Worm (Caenorhabditis elegans) whole organism, L4 larva: ENCODE results near the gene T09A5.5.

ENCODE experiments used
- F10B5.3 ChIP-seq: sonication (generic microtip); optimal IDR thresholded peaks from 2 replicates; lab custom pipeline; 2016; ENCODE audit warnings: mild to moderate bottlenecking, missing genetic modification characterization, missing compliant biosample characterization
- F26F4.8 ChIP-seq: fragments of 200-800 bp; sonication (Bioruptor generic); conservative IDR thresholded peaks from 2 replicates; pipeline ENCODE4 v1.3.6; 2022; ENCODE audit warnings: missing genetic modification characterization, missing compliant biosample characterization
- F44E2.7 ChIP-seq: fragments of 200-800 bp; sonication (Bioruptor generic); IDR thresholded peaks from 2 replicates; pipeline ENCODE4 v2.1.2; 2022; ENCODE audit warnings: missing genetic modification characterization, missing compliant biosample characterization
- Y48G9A.11 ChIP-seq: fragments of 200-800 bp; sonication (Bioruptor generic); IDR thresholded peaks from 2 replicates; pipeline ENCODE4 v1.3.6; 2022; ENCODE audit warnings: missing genetic modification reagents, missing genetic modification characterization, missing compliant biosample characterization
- aha-1 ChIP-seq: fragments of 150-350 bp; peaks from one replicate; lab custom pipeline; 2014; ENCODE audit warnings: missing biosample characterization, missing genetic modification characterization
- aly-2 ChIP-seq: sonication (generic microtip); optimal IDR thresholded peaks from 2 replicates; lab custom pipeline; 2018; ENCODE audit warnings: missing biosample characterization, missing genetic modification characterization
- ama-1 ChIP-seq: fragments of 150-350 bp; optimal IDR thresholded peaks from 2 replicates; lab custom pipeline; 2014; ENCODE audit warnings: inconsistent platforms, mixed read lengths
- attf-4 ChIP-seq: sonication (generic microtip); optimal IDR thresholded peaks from 3 replicates; lab custom pipeline; 2017; ENCODE audit warnings: missing biosample characterization, missing genetic modification characterization
- ceh-28 ChIP-seq: fragments of 150-350 bp; optimal IDR thresholded peaks from 2 replicates; lab custom pipeline; 2014; ENCODE audit warnings: missing biosample characterization, missing genetic modification reagents, missing genetic modification characterization
- ceh-82 ChIP-seq: sonication (generic microtip); optimal IDR thresholded peaks from 2 replicates; lab custom pipeline; 2017; ENCODE audit warnings: missing biosample characterization, missing genetic modification characterization
- ces-1 ChIP-seq: fragments of 150-350 bp; sonication (generic microtip); optimal IDR thresholded peaks from 4 replicates; lab custom pipeline; 2014; ENCODE audit warnings: missing biosample characterization, missing genetic modification reagents, missing genetic modification characterization
- cey-2 ChIP-seq: sonication (generic microtip); optimal IDR thresholded peaks from 3 replicates; lab custom pipeline; 2017; ENCODE audit warnings: missing genetic modification characterization, mild to moderate bottlenecking, missing compliant biosample characterization, antibody characterized with exemption, borderline replicate concordance; ENCODE audit not compliant: insufficient read depth
- daf-19 ChIP-seq: fragments of 200-800 bp; sonication (Bioruptor generic); conservative IDR thresholded peaks from 2 replicates; pipeline ENCODE4 v1.3.6; 2022; ENCODE audit warnings: missing genetic modification characterization, missing compliant biosample characterization
- duxl-1 ChIP-seq: sonication (generic microtip); optimal IDR thresholded peaks from 2 replicates; lab custom pipeline; 2016; ENCODE audit warnings: mild to moderate bottlenecking, missing genetic modification characterization, moderate library complexity, missing compliant biosample characterization; ENCODE audit not compliant: poor library complexity
- dve-1 ChIP-seq: sonication (generic microtip); optimal IDR thresholded peaks from 2 replicates; lab custom pipeline; 2017; ENCODE audit warnings: antibody characterized with exemption, mild to moderate bottlenecking, missing genetic modification characterization, missing compliant biosample characterization; ENCODE audit not compliant: insufficient read depth
- fkh-10 ChIP-seq: fragments of 150-350 bp; optimal IDR thresholded peaks from 2 replicates; lab custom pipeline; 2014; ENCODE audit warnings: missing biosample characterization, missing genetic modification reagents, missing genetic modification characterization
- hif-1 ChIP-seq, 2 experiments: sonication (generic microtip); optimal IDR thresholded peaks; 2 replicates each; lab custom pipeline; 2016 to 2017; ENCODE audit warnings: missing compliant biosample characterization in 2 of 2, missing genetic modification characterization in 2 of 2, missing genetic modification reagents in 2 of 2, missing genotype in 2 of 2, mild to moderate bottlenecking in 1 of 2
- hlh-11 ChIP-seq: fragments of 200-800 bp; sonication (Bioruptor generic); optimal IDR thresholded peaks from 2 replicates; lab custom pipeline; 2018; ENCODE audit warnings: mild to moderate bottlenecking, missing genetic modification characterization, missing compliant biosample characterization
- lin-38 ChIP-seq: fragments of 200-800 bp; sonication (Bioruptor generic); IDR thresholded peaks from 2 replicates; pipeline ENCODE4 v1.3.6; 2022; ENCODE audit warnings: missing genetic modification reagents, missing genetic modification characterization, missing compliant biosample characterization
- lin-39 ChIP-seq: fragments of 150-350 bp; optimal IDR thresholded peaks from 2 replicates; lab custom pipeline; 2014; ENCODE audit warnings: missing biosample characterization, missing genetic modification reagents, missing genetic modification characterization
- lsy-2 ChIP-seq, 2 experiments: fragments of 150-350 bp in 1 of 2; sonication (generic microtip) in 1 of 2; optimal IDR thresholded peaks; 2 replicates each; lab custom pipeline; 2014 to 2017; ENCODE audit warnings: missing biosample characterization in 2 of 2, missing genetic modification characterization in 2 of 2
- madf-9 ChIP-seq: fragments of 200-800 bp; sonication (Bioruptor generic); conservative IDR thresholded peaks from 2 replicates; pipeline ENCODE4 v1.3.6; 2022; ENCODE audit warnings: missing genetic modification reagents, missing genetic modification characterization, missing compliant biosample characterization
- mes-2 ChIP-seq: sonication (generic microtip); optimal IDR thresholded peaks from 2 replicates; lab custom pipeline; 2016; ENCODE audit warnings: missing genotype, mild to moderate bottlenecking, missing genetic modification characterization, missing compliant biosample characterization; ENCODE audit not compliant: poor library complexity, severe bottlenecking
- mxl-2 ChIP-seq: fragments of 200-800 bp; sonication (Bioruptor generic); conservative IDR thresholded peaks from 2 replicates; pipeline ENCODE4 v1.3.6; 2022; ENCODE audit warnings: missing genetic modification reagents, missing genetic modification characterization, missing compliant biosample characterization
- nhr-102 ChIP-seq: sonication (generic microtip); optimal IDR thresholded peaks from 2 replicates; lab custom pipeline; 2016; ENCODE audit warnings: mild to moderate bottlenecking, missing genetic modification characterization, moderate library complexity, missing compliant biosample characterization
- nhr-25 ChIP-seq: sonication (generic microtip); optimal IDR thresholded peaks from 2 replicates; lab custom pipeline; 2017; ENCODE audit warnings: missing genetic modification characterization, mild to moderate bottlenecking, missing compliant biosample characterization, antibody characterized with exemption, moderate library complexity, borderline replicate concordance; ENCODE audit not compliant: insufficient read depth
- nhr-28 ChIP-seq: fragments of 150-350 bp; optimal IDR thresholded peaks from 2 replicates; lab custom pipeline; 2014; ENCODE audit warnings: missing biosample characterization, missing genetic modification characterization
- nhr-42 ChIP-seq: fragments of 200-800 bp; sonication (Bioruptor generic); IDR thresholded peaks from 2 replicates; pipeline ENCODE4 v1.3.6; 2022; ENCODE audit warnings: missing genetic modification characterization, missing compliant biosample characterization
- nhr-6 ChIP-seq: fragments of 150-350 bp; optimal IDR thresholded peaks from 2 replicates; lab custom pipeline; 2014; ENCODE audit warnings: missing biosample characterization, missing genetic modification characterization
- pha-4 ChIP-seq, 2 experiments: fragments of 150-350 bp in 1 of 2; fragments of 200-800 bp in 1 of 2; sonication (Bioruptor generic) in 1 of 2; IDR thresholded peaks in 1 of 2; optimal IDR thresholded peaks in 1 of 2; 2 replicates each; pipeline versions ENCODE4 v1.3.6 to Lab custom; 2014 to 2022; ENCODE audit warnings: missing genetic modification characterization in 2 of 2, missing genetic modification reagents in 2 of 2, missing biosample characterization in 1 of 2, missing compliant biosample characterization in 1 of 2
- pqm-1 ChIP-seq: sonication (generic microtip); optimal IDR thresholded peaks from 2 replicates; lab custom pipeline; 2017; ENCODE audit warnings: missing biosample characterization, missing genetic modification characterization
- set-16 ChIP-seq: fragments of 200-800 bp; sonication (Bioruptor generic); IDR thresholded peaks from 2 replicates; pipeline ENCODE4 v1.3.6; 2022; ENCODE audit warnings: missing genetic modification reagents, missing genetic modification characterization, missing compliant biosample characterization
- tra-1 ChIP-seq: fragments of 200-800 bp; sonication (Bioruptor generic); IDR thresholded peaks from 2 replicates; pipeline ENCODE4 v1.3.6; 2022; ENCODE audit warnings: missing genetic modification reagents, missing genetic modification characterization, missing compliant biosample characterization
- unc-62 ChIP-seq, 3 experiments: fragments of 150-350 bp in 1 of 3; sonication (generic microtip); optimal IDR thresholded peaks in 2 of 3; peaks in 1 of 3; 1 replicate in 1 of 3; 2 replicates in 2 of 3; lab custom pipeline; 2014 to 2017; ENCODE audit warnings: missing biosample characterization in 3 of 3, missing genetic modification characterization in 3 of 3, missing genetic modification reagents in 3 of 3, missing genotype in 1 of 3
- zip-11 ChIP-seq: fragments of 200-800 bp; sonication (Bioruptor generic); IDR thresholded peaks from 2 replicates; pipeline ENCODE4 v1.3.6; 2022; ENCODE audit warnings: missing genetic modification characterization, missing compliant biosample characterization

Gene T09A5.5

ce11 chrII:7812332-7812731, 41.2 kb downstream of the T09A5.5 start:
- TF ChIP-seq F26F4.8 (GFP tag; lab: Robert Waterston, UW) (no peak), lin-38 (GFP tag; lab: Robert Waterston, UW) (no peak), Y48G9A.11 (GFP tag; lab: Robert Waterston, UW) (0 out of 2 replicates have a peak, but pooled peaks have one; percentile 17), tra-1 (GFP tag; lab: Robert Waterston, UW) (0 out of 2 replicates have a peak, but pooled peaks have one; percentile 25), ces-1 (GFP tag; lab: Kevin White, UChicago) (no peak), dve-1 (tag; lab: Kevin White, UChicago) (no peak), F10B5.3 (tag; lab: Kevin White, UChicago) (peak; percentile 24), nhr-42 (GFP tag; lab: Robert Waterston, UW) (no peak)

ce11 chrII:7810869-7811543, 42.6 kb downstream of the T09A5.5 start, which contains the start of gene cki-1:
cki-1 (plus strand) TSS chrII:7811240.
- peak in 1 of 2 experiments; percentile 50 for TF ChIP-seq unc-62 (GFP tag; optimal IDR thresholded peaks at IDR 0.05 in 1 of 2; lab: Kevin White, UChicago)
- no peak for TF ChIP-seq unc-62 (tag; optimal IDR thresholded peaks at IDR 0.05; lab: Kevin White, UChicago)
- no peak for TF ChIP-seq pqm-1 (tag; lab: Kevin White, UChicago)
- 0 out of 2 replicates have a peak, but pooled peaks have one; percentile 7 for TF ChIP-seq set-16 (GFP tag; lab: Robert Waterston, UW)
- TF ChIP-seq, all 104 proteins: peak for 2

ce11 chrII:7810162-7810868, 43.3 kb downstream of the T09A5.5 start:
- TF ChIP-seq hlh-11 (tag; lab: Kevin White, UChicago) = peak; percentile 7
- TF ChIP-seq nhr-25 (tag; lab: Kevin White, UChicago) = no peak
- no peak for TF ChIP-seq pha-4 (GFP tag; IDR thresholded peaks at IDR 0.05; lab: Robert Waterston, UW)
- peak; percentile 66 for TF ChIP-seq pha-4 (tag; optimal IDR thresholded peaks at IDR 0.05; lab: Kevin White, UChicago)
- TF ChIP-seq lsy-2 (tag; optimal IDR thresholded peaks at IDR 0.05; lab: Kevin White, UChicago) = peak in 1 of 2 experiments; percentile 45
- no peak for TF ChIP-seq nhr-102
- TF ChIP-seq lin-38 (GFP tag; lab: Robert Waterston, UW) = no peak
- TF ChIP-seq mes-2 (tag; lab: Kevin White, UChicago) = peak; percentile 20
- no peak for TF ChIP-seq F44E2.7 (GFP tag; lab: Robert Waterston, UW)
- TF ChIP-seq ama-1 (lab: Kevin White, UChicago) = no peak
- peak in 1 of 2 experiments; percentile 37 for TF ChIP-seq unc-62 (GFP tag; optimal IDR thresholded peaks at IDR 0.05 in 1 of 2; lab: Kevin White, UChicago)
- TF ChIP-seq unc-62 (tag; optimal IDR thresholded peaks at IDR 0.05; lab: Kevin White, UChicago) = no peak
- TF ChIP-seq F10B5.3 (tag; lab: Kevin White, UChicago) = no peak
- peak; percentile 11 for TF ChIP-seq attf-4 (tag; lab: Kevin White, UChicago)
- TF ChIP-seq nhr-28 (tag; lab: Kevin White, UChicago) = peak; percentile 19
- TF ChIP-seq ceh-28 (tag; lab: Kevin White, UChicago) = no peak
- no peak for TF ChIP-seq ces-1 (GFP tag; lab: Kevin White, UChicago)
- TF ChIP-seq dve-1 (tag; lab: Kevin White, UChicago) = peak; percentile 16
- no peak for TF ChIP-seq aly-2 (tag; lab: Kevin White, UChicago)
- no peak for TF ChIP-seq daf-19 (GFP tag; lab: Robert Waterston, UW)
- TF ChIP-seq set-16 (GFP tag; lab: Robert Waterston, UW) = no peak
- TF ChIP-seq zip-11 = no peak
- TF ChIP-seq cey-2 = no peak
- no peak for TF ChIP-seq ceh-82
- TF ChIP-seq nhr-6 = peak; percentile 70
- peak; percentile 29 for TF ChIP-seq duxl-1 (tag; lab: Kevin White, UChicago)
- no peak for TF ChIP-seq madf-9 (GFP tag; lab: Robert Waterston, UW)
- TF ChIP-seq mxl-2 (GFP tag; lab: Robert Waterston, UW) = no peak
- TF ChIP-seq aha-1 = peak; percentile 8
- no peak for TF ChIP-seq fkh-10 (GFP tag; lab: Kevin White, UChicago)
- no peak for TF ChIP-seq lin-39 (tag; lab: Kevin White, UChicago)
- no peak for TF ChIP-seq hif-1 (tag; optimal IDR thresholded peaks at IDR 0.05; lab: Kevin White, UChicago)
